Fruit fly (Drosophila melanogaster) whole organism, adult: ENCODE measurements around the gene Z600.

Experiments
- CG11617 ChIP-seq: fragments of 200-800 bp; sonication (Bioruptor generic); optimal IDR thresholded peaks from 2 replicates; lab custom pipeline; 2017; ENCODE audit warnings: mild to moderate bottlenecking, missing biosample characterization, missing genetic modification reagents, missing genetic modification characterization
- CG14711 ChIP-seq: fragments of 200-800 bp; sonication (Bioruptor generic); optimal IDR thresholded peaks from 2 replicates; lab custom pipeline; 2018; ENCODE audit warnings: missing biosample characterization, mild to moderate bottlenecking, missing genetic modification characterization, moderate library complexity
- CG7101 ChIP-seq: fragments of 200-800 bp; sonication (Bioruptor generic); optimal IDR thresholded peaks from 2 replicates; lab custom pipeline; 2018; ENCODE audit warnings: missing biosample characterization, mild to moderate bottlenecking, missing genetic modification characterization, moderate library complexity
- Clk ChIP-seq: fragments of 200-800 bp; sonication (Bioruptor generic); optimal IDR thresholded peaks from 2 replicates; lab custom pipeline; 2017; ENCODE audit warnings: missing biosample characterization, missing genetic modification characterization
- cnc ChIP-seq, 2 experiments: fragments of >200 bp; optimal IDR thresholded peaks; 2 replicates each; lab custom pipeline; 2017
- kay ChIP-seq: fragments of 200-800 bp; sonication (Bioruptor generic); peaks from one replicate; lab custom pipeline; 2016; ENCODE audit warnings: missing biosample characterization, missing genetic modification characterization, borderline replicate concordance
- tj ChIP-seq: fragments of 200-800 bp; sonication (Bioruptor generic); optimal IDR thresholded peaks from 3 replicates; lab custom pipeline; 2017; ENCODE audit warnings: missing biosample characterization, mild to moderate bottlenecking, missing genetic modification characterization, moderate library complexity

DNA sequence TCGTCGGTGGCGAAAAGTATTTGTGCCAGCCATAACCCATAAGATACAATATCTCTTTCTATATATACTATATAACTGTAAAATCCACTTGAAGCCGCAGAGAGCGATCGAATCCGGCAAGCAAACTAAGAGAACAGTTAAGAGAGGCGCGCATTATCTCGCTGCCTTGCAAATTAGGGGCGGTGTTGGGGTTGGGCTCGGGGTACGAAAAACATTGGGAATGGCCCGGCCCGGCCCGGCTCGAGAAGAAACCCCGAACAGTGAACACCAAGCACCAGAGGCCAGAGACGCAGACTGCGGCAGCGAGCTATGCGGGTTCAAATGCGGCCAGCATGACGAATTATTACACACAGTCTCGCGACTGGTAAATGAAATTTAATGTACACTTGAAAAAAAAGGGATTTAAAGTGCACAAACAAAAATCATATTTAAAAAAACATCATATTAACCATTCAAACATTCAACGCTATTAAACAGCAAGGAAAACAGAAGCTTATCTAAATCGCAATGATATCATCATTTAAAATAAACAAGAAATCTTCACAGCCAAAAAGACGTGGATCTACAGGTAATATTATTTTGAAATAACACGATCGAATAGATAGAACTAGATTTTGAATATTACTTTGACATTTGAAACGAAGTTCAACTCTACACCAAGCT lies 23.6 kb downstream of the Z600 start:
- TF ChIP-seq kay (peak; percentile 83), tj (peak; percentile 22), Clk (GFP tag; lab: Kevin White, UChicago) (no peak), CG11617 (GFP tag; lab: Kevin White, UChicago) (no peak), cnc (optimal IDR thresholded peaks at IDR 0.05; lab: Kevin White, UChicago) (no peak), CG14711 (tag; lab: Kevin White, UChicago) (peak; percentile 23), CG7101 (no peak)
